Worm (Caenorhabditis elegans) whole organism, late embryonic: Measurements from ENCODE around the gene dop-5.

Experiments
- C38D4.7 ChIP-seq: fragments of 200-800 bp; sonication (Bioruptor generic); optimal IDR thresholded peaks from 2 replicates; lab custom pipeline; 2018; ENCODE audit warnings: mild to moderate bottlenecking, missing genetic modification characterization, moderate library complexity, missing compliant biosample characterization
- F13H6.1 ChIP-seq: sonication (generic microtip); optimal IDR thresholded peaks from 2 replicates; lab custom pipeline; 2016; ENCODE audit warnings: missing genetic modification characterization, missing compliant biosample characterization
- K02D7.2 ChIP-seq: sonication (generic microtip); optimal IDR thresholded peaks from 2 replicates; lab custom pipeline; 2017; ENCODE audit warnings: mild to moderate bottlenecking, missing genetic modification characterization, missing compliant biosample characterization
- K09A11.1 ChIP-seq: sonication (generic microtip); optimal IDR thresholded peaks from 2 replicates; lab custom pipeline; 2017; ENCODE audit warnings: antibody characterized with exemption, mild to moderate bottlenecking, missing genetic modification characterization, missing compliant biosample characterization; ENCODE audit not compliant: insufficient read depth
- T23F11.4 ChIP-seq: fragments of 200-800 bp; sonication (Bioruptor generic); optimal IDR thresholded peaks from 2 replicates; lab custom pipeline; 2018; ENCODE audit warnings: mild to moderate bottlenecking, missing genetic modification characterization, missing compliant biosample characterization
- ahr-1 ChIP-seq: sonication (generic microtip); optimal IDR thresholded peaks from 2 replicates; lab custom pipeline; 2016; ENCODE audit warnings: missing genetic modification characterization, missing compliant biosample characterization
- ceh-14 ChIP-seq: sonication (generic microtip); optimal IDR thresholded peaks from 2 replicates; lab custom pipeline; 2016; ENCODE audit warnings: missing genotype, missing genetic modification characterization, missing compliant biosample characterization
- ceh-2 ChIP-seq: sonication (generic microtip); optimal IDR thresholded peaks from 2 replicates; lab custom pipeline; 2016; ENCODE audit warnings: missing genotype, missing genetic modification characterization, missing compliant biosample characterization
- ceh-22 ChIP-seq: sonication (generic microtip); optimal IDR thresholded peaks from 2 replicates; lab custom pipeline; 2017; ENCODE audit warnings: missing biosample characterization, missing genetic modification characterization
- ceh-30 ChIP-seq: fragments of 150-350 bp; optimal IDR thresholded peaks from 2 replicates; lab custom pipeline; 2014; ENCODE audit warnings: missing biosample characterization, missing genetic modification characterization
- ceh-31 ChIP-seq: sonication (generic microtip); optimal IDR thresholded peaks from 2 replicates; lab custom pipeline; 2016; ENCODE audit warnings: missing genetic modification characterization, missing compliant biosample characterization
- ceh-34 ChIP-seq: sonication (generic microtip); optimal IDR thresholded peaks from 2 replicates; lab custom pipeline; 2016; ENCODE audit warnings: mild to moderate bottlenecking, missing genetic modification characterization, missing compliant biosample characterization
- ceh-45 ChIP-seq: fragments of 200-800 bp; sonication (Bioruptor generic); IDR thresholded peaks from 2 replicates; pipeline ENCODE4 v1.3.6; 2022; ENCODE audit warnings: missing genetic modification reagents, missing genetic modification characterization, missing compliant biosample characterization
- elt-2 ChIP-seq: sonication (generic microtip); optimal IDR thresholded peaks from 2 replicates; lab custom pipeline; 2016; ENCODE audit warnings: missing genetic modification reagents, missing genetic modification characterization, missing compliant biosample characterization
- fax-1 ChIP-seq: sonication (generic microtip); optimal IDR thresholded peaks from 2 replicates; lab custom pipeline; 2016; ENCODE audit warnings: missing genotype, missing genetic modification characterization, missing compliant biosample characterization
- fkh-10 ChIP-seq: fragments of 150-350 bp; optimal IDR thresholded peaks from 2 replicates; lab custom pipeline; 2014; ENCODE audit warnings: missing biosample characterization, missing genetic modification reagents, missing genetic modification characterization
- gmeb-2 ChIP-seq: sonication (generic microtip); optimal IDR thresholded peaks from 2 replicates; lab custom pipeline; 2016; ENCODE audit warnings: missing genetic modification characterization, inconsistent platforms, missing compliant biosample characterization
- hlh-15 ChIP-seq: sonication (generic microtip); optimal IDR thresholded peaks from 2 replicates; lab custom pipeline; 2016; ENCODE audit warnings: missing genetic modification characterization, missing compliant biosample characterization
- hlh-30 ChIP-seq: sonication (generic microtip); optimal IDR thresholded peaks from 2 replicates; lab custom pipeline; 2017; ENCODE audit warnings: antibody characterized with exemption, missing genetic modification characterization, missing compliant biosample characterization; ENCODE audit not compliant: insufficient read depth
- lim-6 ChIP-seq: sonication (generic microtip); optimal IDR thresholded peaks from 2 replicates; lab custom pipeline; 2016; ENCODE audit warnings: missing genetic modification characterization, missing compliant biosample characterization
- lin-11 ChIP-seq: fragments of 200-800 bp; sonication (Bioruptor generic); optimal IDR thresholded peaks from 2 replicates; lab custom pipeline; 2018; ENCODE audit warnings: mild to moderate bottlenecking, missing genetic modification characterization, missing compliant biosample characterization
- mec-3 ChIP-seq: sonication (generic microtip); optimal IDR thresholded peaks from 2 replicates; lab custom pipeline; 2016; ENCODE audit warnings: borderline replicate concordance, missing genetic modification characterization, missing compliant biosample characterization
- nfya-1 ChIP-seq: sonication (generic microtip); optimal IDR thresholded peaks from 2 replicates; lab custom pipeline; 2017; ENCODE audit warnings: missing genetic modification characterization, mild to moderate bottlenecking, missing compliant biosample characterization, antibody characterized with exemption, moderate library complexity
- nhr-11 ChIP-seq: fragments of 150-350 bp; optimal IDR thresholded peaks from 2 replicates; lab custom pipeline; 2014; ENCODE audit warnings: missing biosample characterization, missing genetic modification characterization
- pat-9 ChIP-seq: fragments of 200-800 bp; sonication (Bioruptor generic); optimal IDR thresholded peaks from 2 replicates; lab custom pipeline; 2018; ENCODE audit warnings: mild to moderate bottlenecking, missing genetic modification characterization, moderate library complexity, missing compliant biosample characterization
- pqm-1 ChIP-seq: sonication (generic microtip); optimal IDR thresholded peaks from 2 replicates; lab custom pipeline; 2016; ENCODE audit warnings: missing genetic modification characterization, missing compliant biosample characterization
- ref-2 ChIP-seq: sonication (generic microtip); optimal IDR thresholded peaks from 2 replicates; lab custom pipeline; 2016; ENCODE audit warnings: missing genetic modification characterization, missing compliant biosample characterization
- rnt-1 ChIP-seq: sonication (generic microtip); optimal IDR thresholded peaks from 2 replicates; lab custom pipeline; 2016; ENCODE audit warnings: missing genetic modification characterization, missing compliant biosample characterization
- sox-2 ChIP-seq: fragments of 200-800 bp; sonication (Bioruptor generic); IDR thresholded peaks from 2 replicates; pipeline ENCODE4 v1.3.6; 2022; ENCODE audit warnings: missing genetic modification reagents, missing genetic modification characterization, missing compliant biosample characterization
- sox-4 ChIP-seq: sonication (generic microtip); optimal IDR thresholded peaks from 2 replicates; lab custom pipeline; 2017; ENCODE audit warnings: mild to moderate bottlenecking, missing genetic modification characterization, inconsistent platforms, missing compliant biosample characterization
- syd-9 ChIP-seq: sonication (generic microtip); optimal IDR thresholded peaks from 2 replicates; lab custom pipeline; 2016; ENCODE audit warnings: mild to moderate bottlenecking, missing genetic modification characterization, moderate library complexity, missing compliant biosample characterization
- ttx-3 ChIP-seq: sonication (generic microtip); optimal IDR thresholded peaks from 2 replicates; lab custom pipeline; 2016; ENCODE audit warnings: missing genetic modification reagents, missing genetic modification characterization, missing compliant biosample characterization
- unc-3 ChIP-seq, 2 experiments: fragments of 200-800 bp in 1 of 2; sonication (Bioruptor generic) in 1 of 2; sonication (generic microtip) in 1 of 2; conservative IDR thresholded peaks in 1 of 2; optimal IDR thresholded peaks in 1 of 2; 2 replicates each; pipeline versions ENCODE4 v1.3.6 to Lab custom; 2016 to 2022; ENCODE audit warnings: missing compliant biosample characterization in 2 of 2, missing genetic modification characterization in 2 of 2, missing genetic modification reagents in 1 of 2
- unc-86 ChIP-seq: sonication (generic microtip); optimal IDR thresholded peaks from 2 replicates; lab custom pipeline; 2016; ENCODE audit warnings: missing genetic modification characterization, missing compliant biosample characterization
- ztf-16 ChIP-seq: sonication (generic microtip); optimal IDR thresholded peaks from 2 replicates; lab custom pipeline; 2017; ENCODE audit warnings: missing genetic modification characterization, missing compliant biosample characterization

Gene dop-5

DNA sequence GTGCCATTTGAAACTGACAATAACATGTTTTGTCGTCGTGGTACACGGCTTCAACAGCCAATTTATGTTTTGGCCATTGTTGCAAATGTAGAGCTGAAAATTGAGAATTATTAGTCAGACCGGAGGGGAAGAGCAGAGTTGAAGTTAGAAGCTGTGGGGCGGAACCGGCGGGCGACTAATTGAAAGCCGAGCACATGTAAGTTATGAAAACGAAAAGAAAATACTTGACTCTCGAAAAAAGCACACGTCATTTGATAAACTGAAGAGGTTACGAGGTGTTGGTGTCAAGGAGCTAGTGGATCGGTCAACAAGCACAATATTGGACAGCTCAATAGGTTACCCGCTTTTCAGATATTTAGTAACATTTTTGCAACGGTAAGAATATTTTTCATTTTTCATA is at the start of gene dop-5:
TSS of gene dop-5 (minus strand) at position 101 of the 400 bp plus-strand sequence.
- TF ChIP-seq ceh-14 (tag; lab: Kevin White, UChicago) (no peak), K02D7.2 (no peak), hlh-15 (no peak), pqm-1 (tag; lab: Kevin White, UChicago) (no peak), F13H6.1 (tag; lab: Kevin White, UChicago) (no peak), ceh-31 (no peak), nfya-1 (tag; lab: Kevin White, UChicago) (no peak), sox-2 (GFP tag; lab: Robert Waterston, UW) (no peak), unc-86 (tag; lab: Kevin White, UChicago) (no peak), mec-3 (tag; lab: Kevin White, UChicago) (no peak), ref-2 (no peak), C38D4.7 (GFP tag; lab: Kevin White, UChicago) (no peak), pat-9 (tag; lab: Kevin White, UChicago) (no peak), K09A11.1 (tag; lab: Kevin White, UChicago) (no peak), fax-1 (tag; lab: Kevin White, UChicago) (no peak)

DNA sequence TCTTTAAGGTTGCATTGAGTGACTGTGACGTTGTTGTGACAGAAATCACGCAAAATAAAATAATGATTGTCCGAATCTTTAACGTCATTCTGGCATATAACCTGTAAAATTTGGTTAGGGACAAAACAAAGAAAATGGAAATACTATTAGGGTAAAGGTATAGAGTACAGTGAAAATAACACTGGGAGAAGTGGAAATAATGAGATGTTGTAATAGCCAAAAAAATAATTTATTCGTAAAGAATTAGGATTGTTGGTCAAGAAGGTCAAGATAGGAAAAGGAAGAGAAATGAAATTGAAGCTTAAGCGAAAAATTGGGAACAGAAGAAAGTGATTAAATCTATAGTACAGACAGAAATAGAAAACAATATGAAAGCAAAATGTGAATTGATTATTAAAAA is 49.0 kb upstream of the dop-5 start, which contains the start of gene deg-3:
TSS of gene deg-3 (minus strand) at position 101 of the 400 bp plus-strand sequence.
- no peak for TF ChIP-seq ceh-22 (tag; lab: Kevin White, UChicago)
- TF ChIP-seq mec-3 (tag; lab: Kevin White, UChicago) = no peak
- TF ChIP-seq ceh-45 = no peak
- TF ChIP-seq lim-6 = no peak
- no peak for TF ChIP-seq ahr-1 (tag; lab: Kevin White, UChicago)
- no peak for TF ChIP-seq ceh-2
- TF ChIP-seq lin-11 (tag; lab: Kevin White, UChicago) = no peak
- no peak for TF ChIP-seq nfya-1 (tag; lab: Kevin White, UChicago)
- no peak for TF ChIP-seq nhr-11 (tag; lab: Kevin White, UChicago)
- TF ChIP-seq pqm-1 (tag; lab: Kevin White, UChicago) = no peak
- TF ChIP-seq ztf-16 (tag; lab: Kevin White, UChicago) = no peak
- TF ChIP-seq hlh-30 (tag; lab: Kevin White, UChicago) = no peak
- no peak for TF ChIP-seq C38D4.7 (GFP tag; lab: Kevin White, UChicago)
- no peak for TF ChIP-seq gmeb-2 (tag; lab: Kevin White, UChicago)
- TF ChIP-seq ceh-34 = no peak
- TF ChIP-seq fkh-10 (GFP tag; lab: Kevin White, UChicago) = no peak

DNA sequence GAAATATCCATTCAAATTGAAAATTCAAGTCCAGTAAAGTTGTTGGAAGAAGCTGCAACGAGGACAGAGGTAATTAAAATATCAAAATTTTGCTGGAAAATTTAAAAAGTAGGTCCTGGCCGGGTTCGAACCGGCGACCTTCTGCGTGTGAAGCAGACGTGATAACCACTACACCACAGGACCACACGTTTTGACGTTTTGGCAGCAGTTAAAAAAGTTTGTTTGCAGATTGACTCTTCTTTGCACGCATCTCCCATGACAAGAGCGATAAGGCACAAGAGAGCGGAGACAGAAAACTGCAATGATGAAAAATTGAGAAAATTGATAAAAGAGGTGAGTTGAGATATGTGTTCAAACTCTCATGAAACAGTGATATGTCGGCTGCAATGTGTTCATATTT is 46.1 kb upstream of the dop-5 start:
- TF ChIP-seq elt-2 (tag; lab: Kevin White, UChicago) (peak; percentile 63), lin-11 (tag; lab: Kevin White, UChicago) (no peak)

DNA sequence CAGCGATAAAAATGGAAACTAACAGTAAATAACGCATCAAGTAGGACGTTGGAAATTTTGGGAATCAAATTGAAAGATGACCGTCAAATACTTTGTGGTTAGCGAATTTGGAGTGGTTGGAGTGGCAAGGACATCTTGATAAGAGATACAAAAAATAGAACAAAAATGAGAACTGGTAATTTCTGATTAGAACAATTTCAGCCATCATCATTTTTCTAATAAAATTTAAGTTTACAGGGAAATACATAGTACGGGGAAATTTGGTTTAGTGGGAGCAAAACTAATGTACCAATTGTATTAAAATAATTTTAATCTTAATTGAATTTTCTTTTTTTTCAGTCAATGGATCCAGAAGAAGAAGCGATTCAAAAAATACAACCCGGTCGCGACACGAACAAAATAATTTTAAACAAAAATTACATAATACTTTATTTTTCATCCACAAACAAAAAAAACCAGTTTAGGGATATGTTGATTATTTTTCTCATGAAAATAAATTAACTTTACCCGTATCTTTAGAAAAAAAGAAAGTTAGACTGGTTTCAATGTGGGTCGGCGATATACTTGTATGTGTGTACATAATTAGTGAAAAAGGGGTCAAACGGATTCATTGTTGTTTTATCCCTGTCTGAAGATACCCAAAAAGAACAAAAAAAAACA is 45.0 kb upstream of the dop-5 start, which contains the start of the genes K03B8.8 and grl-3:
TSS of gene K03B8.8 (minus strand) at position 101 of the 660 bp plus-strand sequence.
TSS of gene grl-3 (plus strand) at position 610 of the 660 bp plus-strand sequence.
- TF ChIP-seq ceh-2 (no peak), K09A11.1 (tag; lab: Kevin White, UChicago) (no peak), rnt-1 (tag; lab: Kevin White, UChicago) (no peak), ttx-3 (tag; lab: Kevin White, UChicago) (no peak), T23F11.4 (GFP tag; lab: Kevin White, UChicago) (no peak), unc-86 (tag; lab: Kevin White, UChicago) (no peak), sox-4 (no peak), hlh-30 (tag; lab: Kevin White, UChicago) (no peak), unc-3 (GFP tag; conservative IDR thresholded peaks at IDR 0.05; lab: Robert Waterston, UW) (no peak), unc-3 (tag; optimal IDR thresholded peaks at IDR 0.05; lab: Kevin White, UChicago) (no peak), nhr-11 (tag; lab: Kevin White, UChicago) (no peak), syd-9 (tag; lab: Kevin White, UChicago) (no peak), ceh-30 (tag; lab: Kevin White, UChicago) (no peak), ztf-16 (tag; lab: Kevin White, UChicago) (no peak)
